Fruit fly (Drosophila melanogaster) whole organism, wandering third instar larva: ENCODE measurements around the gene CG13711.

Experiments used
- Abd-B ChIP-seq: fragments of >200 bp; optimal IDR thresholded peaks from 2 replicates; lab custom pipeline; 2017; ENCODE audit warnings: missing biosample characterization, missing genetic modification characterization
- CG9705 ChIP-seq: fragments of 200-800 bp; sonication (Bioruptor generic); optimal IDR thresholded peaks from 2 replicates; lab custom pipeline; 2018; ENCODE audit warnings: missing biosample characterization, mild to moderate bottlenecking, missing genetic modification characterization
- CrebA ChIP-seq: fragments of 200-800 bp; sonication (Bioruptor generic); optimal IDR thresholded peaks from 2 replicates; lab custom pipeline; 2016; ENCODE audit warnings: missing biosample characterization, mild to moderate bottlenecking, missing genetic modification characterization, borderline replicate concordance
- Dfd ChIP-seq: fragments of >200 bp; optimal IDR thresholded peaks from 2 replicates; lab custom pipeline; 2017; ENCODE audit warnings: missing biosample characterization, missing genetic modification characterization
- Dif ChIP-seq: fragments of 200-275, 200-300 bp; sonication (Bioruptor generic); optimal IDR thresholded peaks from 2 replicates; lab custom pipeline; 2018; ENCODE audit warnings: missing biosample characterization, missing genetic modification characterization; ENCODE audit not compliant: partially characterized antibody
- GATAd ChIP-seq: sonication (Bioruptor generic); optimal IDR thresholded peaks from 2 replicates; lab custom pipeline; 2016; ENCODE audit warnings: missing biosample characterization, missing genetic modification characterization
- HLH106 ChIP-seq: fragments of 200-800 bp; optimal IDR thresholded peaks from 3 replicates; lab custom pipeline; 2019; ENCODE audit warnings: missing biosample characterization, mild to moderate bottlenecking, missing genetic modification characterization, moderate library complexity
- Hnf4 ChIP-seq: fragments of 200-800 bp; sonication (Bioruptor generic); optimal IDR thresholded peaks from 2 replicates; lab custom pipeline; 2016; ENCODE audit warnings: missing biosample characterization, mild to moderate bottlenecking, missing genetic modification characterization
- Hr78 ChIP-seq: fragments of >200 bp; optimal IDR thresholded peaks from 2 replicates; lab custom pipeline; 2017; ENCODE audit warnings: missing biosample characterization, missing genetic modification characterization
- Hr83 ChIP-seq: fragments of 200-300 bp; sonication (Bioruptor generic); optimal IDR thresholded peaks from 2 replicates; lab custom pipeline; 2016; ENCODE audit warnings: missing biosample characterization, mild to moderate bottlenecking, missing genetic modification characterization, moderate library complexity; ENCODE audit not compliant: poor library complexity, severe bottlenecking
- Mio ChIP-seq: sonication (Bioruptor generic); optimal IDR thresholded peaks from 2 replicates; lab custom pipeline; 2016; ENCODE audit warnings: missing biosample characterization, missing genetic modification characterization
- N ChIP-seq: fragments of >200 bp; optimal IDR thresholded peaks from 2 replicates; lab custom pipeline; 2018; ENCODE audit warnings: missing biosample characterization, missing external identifiers, missing genetic modification characterization
- OdsH ChIP-seq: fragments of 200-800 bp; sonication (Bioruptor generic); optimal IDR thresholded peaks from 2 replicates; lab custom pipeline; 2016; ENCODE audit warnings: missing biosample characterization, mild to moderate bottlenecking, missing genetic modification characterization
- Rel ChIP-seq, 2 experiments: fragments of 200-800 bp; sonication (Bioruptor generic) in 1 of 2; optimal IDR thresholded peaks; 2 replicates in 1 of 2; 3 replicates in 1 of 2; lab custom pipeline; 2016 to 2019; ENCODE audit warnings: mild to moderate bottlenecking in 2 of 2, missing biosample characterization in 2 of 2, missing genetic modification characterization in 2 of 2, moderate library complexity in 1 of 2
- Sp1 ChIP-seq: fragments of 200-800 bp; sonication (Bioruptor generic); optimal IDR thresholded peaks from 3 replicates; lab custom pipeline; 2019; ENCODE audit warnings: missing biosample characterization, mild to moderate bottlenecking, missing genetic modification characterization, moderate library complexity
- Vsx2 ChIP-seq: fragments of 200-300, 225-300 bp; sonication (Bioruptor generic); optimal IDR thresholded peaks from 2 replicates; lab custom pipeline; 2018; ENCODE audit warnings: missing biosample characterization, missing genetic modification characterization; ENCODE audit not compliant: partially characterized antibody
- br ChIP-seq: fragments of 200-800 bp; sonication (Bioruptor generic); optimal IDR thresholded peaks from 2 replicates; lab custom pipeline; 2016; ENCODE audit warnings: missing biosample characterization, missing genetic modification characterization
- brk ChIP-seq: fragments of 200-800 bp; sonication (Bioruptor generic); optimal IDR thresholded peaks from 2 replicates; lab custom pipeline; 2016; ENCODE audit warnings: missing biosample characterization, mild to moderate bottlenecking, missing genetic modification characterization
- dmrt93B ChIP-seq: fragments of 200-800 bp; sonication (Bioruptor generic); optimal IDR thresholded peaks from 2 replicates; lab custom pipeline; 2018; ENCODE audit warnings: missing biosample characterization, mild to moderate bottlenecking, missing genetic modification characterization
- dsf ChIP-seq: sonication (Bioruptor generic); optimal IDR thresholded peaks from 2 replicates; lab custom pipeline; 2016; ENCODE audit warnings: missing biosample characterization, missing genetic modification characterization, borderline replicate concordance
- ey ChIP-seq: fragments of 200-800 bp; sonication (Bioruptor generic); optimal IDR thresholded peaks from 2 replicates; lab custom pipeline; 2016; ENCODE audit warnings: missing biosample characterization, missing genetic modification characterization
- foxo ChIP-seq, 2 experiments: fragments of 200-800 bp; sonication (Bioruptor generic); optimal IDR thresholded peaks; 2 replicates in 1 of 2; 3 replicates in 1 of 2; lab custom pipeline; 2016 to 2017; ENCODE audit warnings: missing biosample characterization in 2 of 2, missing genetic modification characterization in 2 of 2
- fru ChIP-seq: fragments of 200-800 bp; sonication (Bioruptor generic); optimal IDR thresholded peaks from 3 replicates; lab custom pipeline; 2016; ENCODE audit warnings: missing biosample characterization, mild to moderate bottlenecking, missing genetic modification characterization
- h ChIP-seq: fragments of 200-800 bp; sonication (Bioruptor generic); optimal IDR thresholded peaks from 3 replicates; lab custom pipeline; 2016; ENCODE audit warnings: missing biosample characterization, mild to moderate bottlenecking, missing genetic modification characterization
- jim ChIP-seq: fragments of 175-275, 200-325 bp; sonication (Bioruptor generic); optimal IDR thresholded peaks from 2 replicates; lab custom pipeline; 2016; ENCODE audit warnings: missing biosample characterization, mild to moderate bottlenecking, missing genetic modification characterization
- pan ChIP-seq: fragments of >200 bp; optimal IDR thresholded peaks from 2 replicates; lab custom pipeline; 2017
- psq ChIP-seq: fragments of 200-800 bp; sonication (Bioruptor generic); optimal IDR thresholded peaks from 3 replicates; lab custom pipeline; 2017; ENCODE audit warnings: missing biosample characterization, mild to moderate bottlenecking, missing genetic modification characterization, moderate library complexity
- sage ChIP-seq: fragments of 200-800 bp; sonication (Bioruptor generic); optimal IDR thresholded peaks from 2 replicates; lab custom pipeline; 2016; ENCODE audit warnings: missing biosample characterization, mild to moderate bottlenecking, missing genetic modification characterization
- tai ChIP-seq: sonication (Bioruptor generic); optimal IDR thresholded peaks from 2 replicates; lab custom pipeline; 2016; ENCODE audit warnings: missing biosample characterization, missing genetic modification characterization
- usp ChIP-seq: fragments of >200 bp; optimal IDR thresholded peaks from 2 replicates; lab custom pipeline; 2017; ENCODE audit warnings: missing biosample characterization, missing genetic modification characterization
- woc ChIP-seq: sonication (Bioruptor generic); optimal IDR thresholded peaks from 2 replicates; lab custom pipeline; 2016; ENCODE audit warnings: missing biosample characterization, mild to moderate bottlenecking, missing genetic modification characterization

Gene CG13711

DNA sequence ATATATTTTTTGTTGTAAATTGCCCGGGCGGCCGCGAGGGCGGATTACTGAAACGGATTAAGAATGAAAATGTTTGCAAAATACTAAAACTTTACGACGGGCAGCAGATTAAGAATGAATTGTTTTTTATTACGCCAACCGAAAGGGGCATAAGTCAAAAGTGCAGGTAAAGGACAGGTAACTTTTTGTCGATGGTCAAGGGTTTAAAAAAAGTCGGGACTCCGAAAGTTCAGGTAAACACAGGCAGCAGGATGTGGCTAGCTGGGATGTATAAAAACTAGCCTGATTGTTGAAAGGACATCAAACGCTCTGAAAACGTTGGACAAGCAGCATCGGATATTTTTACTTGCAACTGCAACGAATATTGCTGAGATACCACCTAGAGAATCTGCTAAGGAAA lies at the start of gene CG13711:
Gene CG13711 (plus strand): TSS at position 301 of the 400 bp plus-strand sequence.
- TF ChIP-seq CrebA (GFP tag; lab: Kevin White, UChicago), result no peak
- TF ChIP-seq tai (GFP tag; lab: Kevin White, UChicago), result no peak
- no peak for TF ChIP-seq br (GFP tag; lab: Kevin White, UChicago)
- TF ChIP-seq GATAd, result no peak
- TF ChIP-seq jim, result no peak
- no peak for TF ChIP-seq Sp1 (GFP tag; lab: Kevin White, UChicago)
- no peak for TF ChIP-seq ey (GFP tag; lab: Kevin White, UChicago)
- TF ChIP-seq foxo (GFP tag; optimal IDR thresholded peaks at IDR 0.05; lab: Kevin White, UChicago), result no peak
- TF ChIP-seq N (GFP tag; lab: Kevin White, UChicago), result no peak
- no peak for TF ChIP-seq CG9705 (GFP tag; lab: Kevin White, UChicago)

dm6 chr3L:4708536-4708935 lies 49.1 kb upstream of the CG13711 start:
- TF ChIP-seq Dfd (GFP tag; lab: Kevin White, UChicago) (no peak), HLH106 (tag; lab: Kevin White, UChicago) (no peak), br (GFP tag; lab: Kevin White, UChicago) (no peak), dsf (GFP tag; lab: Kevin White, UChicago) (no peak), foxo (GFP tag; optimal IDR thresholded peaks at IDR 0.05; lab: Kevin White, UChicago) (no peak), OdsH (GFP tag; lab: Kevin White, UChicago) (no peak), Vsx2 (GFP tag; lab: Kevin White, UChicago) (no peak), ey (GFP tag; lab: Kevin White, UChicago) (no peak), dmrt93B (no peak), Abd-B (no peak)

- TF ChIP-seq usp (GFP tag; lab: Kevin White, UChicago) (no peak), dmrt93B (no peak), dsf (GFP tag; lab: Kevin White, UChicago) (no peak), Sp1 (GFP tag; lab: Kevin White, UChicago) (no peak), sage (GFP tag; lab: Kevin White, UChicago) (no peak), pan (lab: Kevin White, UChicago) (no peak), GATAd (no peak), ey (GFP tag; lab: Kevin White, UChicago) (no peak), Dif (GFP tag; lab: Kevin White, UChicago) (no peak), tai (GFP tag; lab: Kevin White, UChicago) (no peak), Hnf4 (GFP tag; lab: Kevin White, UChicago) (no peak), woc (GFP tag; lab: Kevin White, UChicago) (no peak), OdsH (GFP tag; lab: Kevin White, UChicago) (no peak), Rel (GFP tag; optimal IDR thresholded peaks at IDR 0.05; lab: Kevin White, UChicago) (no peak), Rel (tag; optimal IDR thresholded peaks at IDR 0.05; lab: Kevin White, UChicago) (no peak), psq (GFP tag; lab: Kevin White, UChicago) (no peak), Hr78 (GFP tag; lab: Kevin White, UChicago) (no peak)
Measured at dm6 chr3L:4709790-4710189, 47.9 kb upstream of the CG13711 start, which contains the start of gene CG13712. CG13712 (minus strand) TSS chr3L:4709890.

DNA sequence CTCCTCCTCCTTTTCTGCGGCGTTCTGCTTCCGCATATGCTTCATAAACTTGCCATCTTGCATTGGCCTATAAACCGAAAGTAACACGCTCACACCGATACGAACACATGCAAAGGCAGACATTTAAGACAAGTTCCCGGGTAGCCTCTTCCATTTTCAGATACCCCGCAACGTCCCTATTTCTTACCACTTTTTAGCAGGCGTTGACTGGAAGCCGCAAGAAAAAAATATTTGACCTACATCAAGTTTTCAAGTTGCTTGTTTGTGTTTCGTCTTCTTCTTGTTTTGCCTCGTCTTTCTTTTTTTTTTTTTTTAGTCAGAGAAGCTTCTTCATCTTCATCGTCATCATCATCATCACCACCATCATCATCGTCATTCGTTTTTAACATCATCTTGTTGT lies 37.9 kb upstream of the CG13711 start:
- TF ChIP-seq brk (GFP tag; lab: Kevin White, UChicago) (no peak), Hr83 (GFP tag; lab: Kevin White, UChicago) (no peak), br (GFP tag; lab: Kevin White, UChicago) (no peak), psq (GFP tag; lab: Kevin White, UChicago) (peak; percentile 49), tai (GFP tag; lab: Kevin White, UChicago) (no peak), fru (GFP tag; lab: Kevin White, UChicago) (peak; percentile 50), ey (GFP tag; lab: Kevin White, UChicago) (no peak)

DNA sequence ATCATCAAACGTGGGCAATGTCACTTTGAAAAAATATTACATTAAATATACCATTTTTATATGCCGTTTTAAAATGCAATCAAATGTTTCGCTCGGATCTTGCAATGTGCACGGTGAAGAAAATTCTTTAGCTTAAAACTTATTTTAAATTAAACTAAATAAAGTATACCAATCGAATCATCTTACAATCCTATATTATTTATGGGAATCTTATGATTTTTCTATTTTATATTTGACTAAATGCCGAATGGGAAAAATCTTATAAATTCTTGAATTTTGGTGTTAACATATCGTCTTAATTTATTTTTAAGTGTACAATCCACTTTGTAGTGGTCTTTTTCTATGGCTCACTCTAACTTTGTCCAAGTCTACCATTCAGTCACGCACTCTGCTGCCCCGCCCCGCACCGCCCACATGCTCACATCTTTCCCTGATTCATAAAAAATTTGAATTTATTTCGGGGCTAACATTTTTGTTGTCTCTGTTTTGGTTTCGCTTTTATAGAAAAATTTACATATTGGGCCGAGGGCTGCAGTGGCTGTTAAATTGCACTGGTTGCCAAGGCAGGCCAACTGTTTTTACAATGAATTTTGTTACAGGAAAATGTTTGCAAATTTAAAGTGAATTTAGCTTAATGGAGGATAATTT lies 37.0 kb upstream of the CG13711 start:
- TF ChIP-seq Dfd (GFP tag; lab: Kevin White, UChicago) (peak; percentile 31), sage (GFP tag; lab: Kevin White, UChicago) (no peak), br (GFP tag; lab: Kevin White, UChicago) (no peak), h (GFP tag; lab: Kevin White, UChicago) (no peak), Mio (GFP tag; lab: Kevin White, UChicago) (no peak), pan (lab: Kevin White, UChicago) (no peak), fru (GFP tag; lab: Kevin White, UChicago) (no peak), dsf (GFP tag; lab: Kevin White, UChicago) (no peak)
